Fruit fly (Drosophila melanogaster) whole organism, adult: ENCODE results near the gene Rat1.

ENCODE experiments used
- CG7045 ChIP-seq: fragments of 200-800 bp; sonication (Bioruptor generic); optimal IDR thresholded peaks from 2 replicates; lab custom pipeline; 2017; ENCODE audit warnings: missing biosample characterization, mild to moderate bottlenecking, missing genetic modification characterization
- kay ChIP-seq: fragments of 200-800 bp; sonication (Bioruptor generic); peaks from one replicate; lab custom pipeline; 2016; ENCODE audit warnings: missing biosample characterization, missing genetic modification characterization, borderline replicate concordance
- pad ChIP-seq: fragments of 200-800 bp; sonication (Bioruptor generic); optimal IDR thresholded peaks from 3 replicates; lab custom pipeline; 2017; ENCODE audit warnings: missing biosample characterization, missing genetic modification characterization, mild to moderate bottlenecking, moderate library complexity, missing genetic modification reagents

- TF ChIP-seq pad (GFP tag; lab: Kevin White, UChicago) (no peak), CG7045 (GFP tag; lab: Kevin White, UChicago) (no peak), kay (no peak)
Measured at dm6 chr2L:6942714-6943113, 34.8 kb downstream of the Rat1 start, which contains the start of gene CG18304.
